Fruit fly (Drosophila melanogaster): ENCODE data around the gene CG9040.
A peak's percentile ranks its signal among the peaks of the same experiment; 100 is the strongest.

Gene CG9040

DNA sequence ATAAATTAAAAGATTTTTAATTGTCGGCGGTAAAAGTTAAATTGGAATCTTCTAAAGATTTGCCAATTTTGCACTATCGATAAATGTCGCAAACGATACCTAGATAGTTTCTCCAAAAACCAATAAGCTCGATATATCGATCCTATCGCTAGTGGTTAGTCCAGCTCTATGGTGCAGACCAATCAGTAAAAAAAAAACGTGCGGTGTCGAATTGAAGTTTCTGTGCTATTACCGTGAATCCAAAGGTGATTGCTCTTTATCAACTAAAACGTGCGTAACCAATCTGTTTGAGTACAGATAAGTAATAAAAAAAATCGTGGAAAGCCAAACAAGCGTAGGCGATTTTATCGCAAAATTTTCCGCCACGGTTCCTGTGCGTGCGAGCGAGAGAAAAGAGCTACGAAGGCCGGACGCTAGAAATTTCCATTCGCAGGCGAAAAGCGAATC, 49.2 kb downstream of the CG9040 start, which contains the start of gene Hsp110 (continued):
- TF ChIP-seq CG1792 (GFP tag; optimal IDR thresholded peaks at IDR 0.05) (peak; percentile 25), Dref (GFP tag; IDR thresholded peaks at IDR 0.05) (peak; percentile 98), CTCF (GFP tag; optimal IDR thresholded peaks at IDR 0.05) (peak; percentile 9), Gug (GFP tag; IDR thresholded peaks at IDR 0.05) (no peak; the same call in 3 of the 4 replicates), CG8388 (GFP tag; optimal IDR thresholded peaks at IDR 0.05) (no peak), sima (GFP tag; optimal IDR thresholded peaks at IDR 0.05) (no peak), ab (GFP tag; optimal IDR thresholded peaks at IDR 0.05) (no peak), sens-2 (GFP tag; IDR thresholded peaks at IDR 0.05) (no peak), unc-4 (GFP tag; IDR thresholded peaks at IDR 0.05; ENCODE audit: partially characterized antibody) (peak; percentile 99), ATbp (GFP tag; optimal IDR thresholded peaks at IDR 0.05) (no peak), CG6683 (GFP tag; optimal IDR thresholded peaks at IDR 0.05) (no peak), hkb (optimal IDR thresholded peaks at IDR 0.05) (no peak), hkb (GFP tag; IDR thresholded peaks at IDR 0.05) (peak; percentile 19; the same call in 1 of the 2 replicates), Sry-β (GFP tag; optimal IDR thresholded peaks at IDR 0.05) (no peak), Neu2 (GFP tag; optimal IDR thresholded peaks at IDR 0.05; ENCODE audit: borderline replicate concordance) (no peak), yki (optimal IDR thresholded peaks at IDR 0.05) (no peak), HmgZ (tag; optimal IDR thresholded peaks at IDR 0.05) (peak; percentile 67), Awh (GFP tag; IDR thresholded peaks at IDR 0.05) (no peak), CG5180 (GFP tag; optimal IDR thresholded peaks at IDR 0.05) (no peak), en (GFP tag; optimal IDR thresholded peaks at IDR 0.05) (no peak), CG31224 (GFP tag; IDR thresholded peaks at IDR 0.05) (no peak), Hmx (GFP tag; optimal IDR thresholded peaks at IDR 0.05) (no peak), ash1 (GFP tag; optimal IDR thresholded peaks at IDR 0.05) (no peak), Oli (tag; optimal IDR thresholded peaks at IDR 0.05) (no peak), crol (GFP tag; IDR thresholded peaks at IDR 0.05) (no peak), CG1233 (GFP tag; optimal IDR thresholded peaks at IDR 0.05) (no peak), Nf-YB (GFP tag; optimal IDR thresholded peaks at IDR 0.05) (peak; percentile 29), sd (tag; optimal IDR thresholded peaks at IDR 0.05) (peak; percentile 13), GATAe (GFP tag; conservative IDR thresholded peaks at IDR 0.05) (peak; percentile 52; the same call in 1 of the 2 replicates), pan (optimal IDR thresholded peaks at IDR 0.05) (no peak), pan (GFP tag; optimal IDR thresholded peaks at IDR 0.05 in 1 of 2, IDR thresholded peaks at IDR 0.05 in 1 of 2) (no peak), grau (tag; optimal IDR thresholded peaks at IDR 0.05) (peak; percentile 16), slbo (GFP tag; IDR thresholded peaks at IDR 0.05) (peak; percentile 22; the same call in 1 of the 2 replicates), CG3407 (GFP tag; optimal IDR thresholded peaks at IDR 0.05) (no peak), Dbx (GFP tag; IDR thresholded peaks at IDR 0.05) (peak; percentile 72; the same call in 2 of the 3 replicates), CG5953 (GFP tag; IDR thresholded peaks at IDR 0.05) (no peak), gsb (GFP tag; IDR thresholded peaks at IDR 0.05) (no peak), CG12219 (GFP tag; optimal IDR thresholded peaks at IDR 0.05) (no peak), MESR4 (GFP tag; optimal IDR thresholded peaks at IDR 0.05) (peak; percentile 45), CG31441 (GFP tag; IDR thresholded peaks at IDR 0.05) (no peak), CG3995 (GFP tag; optimal IDR thresholded peaks at IDR 0.05) (peak; percentile 3), D19B (GFP tag; optimal IDR thresholded peaks at IDR 0.05) (no peak), ci (GFP tag; IDR thresholded peaks at IDR 0.05) (peak; percentile 45; the same call in 2 of the 3 replicates), chinmo (GFP tag; IDR thresholded peaks at IDR 0.05; ENCODE audit: partially characterized antibody) (peak; percentile 99), kay (GFP tag; optimal IDR thresholded peaks at IDR 0.05) (no peak), pita (GFP tag; optimal IDR thresholded peaks at IDR 0.05) (no peak), MTF-1 (GFP tag; optimal IDR thresholded peaks at IDR 0.05; ENCODE audit: borderline replicate concordance) (no peak), E2f2 (GFP tag; IDR thresholded peaks at IDR 0.05) (peak; percentile 95), Bgb (GFP tag; IDR thresholded peaks at IDR 0.05; ENCODE audit: partially characterized antibody) (peak; percentile 100), HLH3B (GFP tag; IDR thresholded peaks at IDR 0.05) (no peak), CkIIα-i1 (GFP tag; IDR thresholded peaks at IDR 0.05) (no peak), inv (GFP tag; IDR thresholded peaks at IDR 0.05; ENCODE audit: partially characterized antibody) (peak; percentile 99)
